Fruit fly (Drosophila melanogaster): Measurements from ENCODE around the gene CG33630.

Gene CG33630

DNA sequence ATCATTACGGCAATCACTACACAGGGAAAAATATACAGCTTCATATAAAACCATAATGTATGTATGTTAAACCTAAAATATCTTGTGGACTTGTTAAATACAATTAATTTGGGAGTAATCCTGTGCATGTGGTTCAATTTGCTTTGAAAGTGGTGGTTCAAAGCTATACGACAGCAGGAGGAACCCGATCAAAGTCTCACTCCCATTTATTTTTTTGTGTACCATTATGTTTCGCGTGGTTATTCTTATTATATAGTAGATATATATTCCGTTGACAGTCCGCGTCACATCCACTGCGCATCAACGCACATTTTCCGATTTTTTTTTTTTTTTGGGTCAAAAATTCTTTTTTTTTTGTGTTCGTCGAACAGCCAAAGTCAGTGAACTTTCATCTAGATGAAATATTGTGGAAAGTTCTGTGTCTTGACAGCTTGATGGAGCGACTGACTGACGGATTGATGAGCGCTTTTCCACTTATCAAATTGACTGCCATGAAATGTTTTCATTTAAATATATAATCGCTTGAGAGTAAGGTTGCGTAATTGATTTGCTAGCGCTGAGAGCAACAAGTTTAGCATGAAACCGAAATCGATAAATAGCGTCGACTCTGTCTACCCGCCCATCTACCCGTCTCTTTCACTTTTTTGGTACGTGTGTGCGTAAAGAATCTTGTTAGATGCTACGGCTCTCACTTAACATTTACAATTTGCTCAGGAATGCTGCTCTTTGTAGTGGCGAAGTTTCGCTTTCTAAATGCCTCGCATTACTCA lies 29.3 kb upstream of the CG33630 start (continued):
- no peak for TF ChIP-seq CG31365 (tag; optimal IDR thresholded peaks at IDR 0.05)

DNA sequence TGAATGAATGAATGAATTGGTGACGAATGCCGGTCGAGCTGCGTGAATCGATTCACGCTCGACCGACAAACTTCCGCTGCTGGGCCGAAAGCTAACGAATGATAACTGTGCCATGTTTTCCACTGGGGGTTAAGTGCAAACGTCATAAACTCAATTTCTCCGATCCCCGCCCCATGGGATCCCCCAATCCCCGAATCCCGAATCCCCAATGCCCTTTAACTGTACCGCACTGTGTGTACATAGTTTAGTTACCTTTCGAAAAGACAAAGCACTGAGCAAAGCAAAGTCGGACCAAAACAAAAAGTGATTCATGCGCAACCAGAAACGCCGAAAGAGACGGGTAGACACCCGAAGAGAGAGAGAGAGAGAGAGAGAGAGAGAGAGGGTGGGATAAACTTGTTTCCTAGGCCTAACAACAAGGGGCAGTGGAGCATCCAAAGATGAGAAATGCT lies 27.4 kb upstream of the CG33630 start:
- TF ChIP-seq MTF-1 (GFP tag; optimal IDR thresholded peaks at IDR 0.05; ENCODE audit: borderline replicate concordance) (no peak), row (GFP tag; IDR thresholded peaks at IDR 0.05) (0 out of 3 replicates have a peak, but pooled peaks have one; percentile 9), da (GFP tag; optimal IDR thresholded peaks at IDR 0.05) (no peak), hb (GFP tag; IDR thresholded peaks at IDR 0.05; ENCODE audit: partially characterized antibody) (no peak), pzg (GFP tag; optimal IDR thresholded peaks at IDR 0.05) (no peak), CG6813 (GFP tag; optimal IDR thresholded peaks at IDR 0.05) (peak; percentile 19), CG17361 (GFP tag; IDR thresholded peaks at IDR 0.05) (peak; percentile 32; the same call in 1 of the 3 replicates), D19A (tag; optimal IDR thresholded peaks at IDR 0.05) (peak; percentile 41), Deaf1 (tag; optimal IDR thresholded peaks at IDR 0.05) (peak; percentile 65), CG8290 (GFP tag; optimal IDR thresholded peaks at IDR 0.05) (no peak), CG8290 (tag; optimal IDR thresholded peaks at IDR 0.05) (peak in 1 of 2 experiments; percentile 6), CG5180 (GFP tag; optimal IDR thresholded peaks at IDR 0.05) (no peak), ewg (GFP tag; optimal IDR thresholded peaks at IDR 0.05) (peak; percentile 24), sna (GFP tag; IDR thresholded peaks at IDR 0.05; ENCODE audit: partially characterized antibody) (0 out of 2 replicates have a peak, but pooled peaks have one; percentile 14), Ptx1 (GFP tag; IDR thresholded peaks at IDR 0.05) (no peak), CG10543 (GFP tag; optimal IDR thresholded peaks at IDR 0.05) (peak; percentile 7), Meics (GFP tag; optimal IDR thresholded peaks at IDR 0.05) (peak; percentile 89), CG34422 (GFP tag; IDR thresholded peaks at IDR 0.05) (no peak), vvl (GFP tag; IDR thresholded peaks at IDR 0.05) (no peak), Optix (GFP tag; IDR thresholded peaks at IDR 0.05) (no peak), pros (GFP tag; optimal IDR thresholded peaks at IDR 0.05) (peak; percentile 32), CHES-1-like (GFP tag; optimal IDR thresholded peaks at IDR 0.05) (no peak), kni (GFP tag; optimal IDR thresholded peaks at IDR 0.05) (peak; percentile 80), Atf6 (GFP tag; IDR thresholded peaks at IDR 0.05) (no peak), mld (GFP tag; IDR thresholded peaks at IDR 0.05; ENCODE audit: partially characterized antibody) (0 out of 3 replicates have a peak, but pooled peaks have one; percentile 39), CG17359 (tag; optimal IDR thresholded peaks at IDR 0.05) (peak; percentile 37), HLH3B (GFP tag; IDR thresholded peaks at IDR 0.05) (no peak), dmrt99B (tag; optimal IDR thresholded peaks at IDR 0.05) (peak; percentile 38), CG3838 (GFP tag; optimal IDR thresholded peaks at IDR 0.05) (no peak), CG15269 (tag; optimal IDR thresholded peaks at IDR 0.05) (no peak), CG7556 (GFP tag; optimal IDR thresholded peaks at IDR 0.05) (no peak), CG12769 (tag; optimal IDR thresholded peaks at IDR 0.05) (peak; percentile 55), CG2678 (tag; optimal IDR thresholded peaks at IDR 0.05) (peak; percentile 16), Tbp (GFP tag; optimal IDR thresholded peaks at IDR 0.05) (no peak), sd (tag; optimal IDR thresholded peaks at IDR 0.05) (peak; percentile 1), CG8281 (tag; optimal IDR thresholded peaks at IDR 0.05) (peak; percentile 35), hkb (optimal IDR thresholded peaks at IDR 0.05) (no peak), hkb (GFP tag; IDR thresholded peaks at IDR 0.05) (0 out of 2 replicates have a peak, but pooled peaks have one; percentile 8), B-H2 (GFP tag; optimal IDR thresholded peaks at IDR 0.05) (no peak), HHEX (GFP tag; optimal IDR thresholded peaks at IDR 0.05) (no peak), Trl (optimal IDR thresholded peaks at IDR 0.05) (peak; percentile 56 to 82), Trl (GFP tag; optimal IDR thresholded peaks at IDR 0.05) (no peak), slou (GFP tag; optimal IDR thresholded peaks at IDR 0.05) (no peak), kay (GFP tag; optimal IDR thresholded peaks at IDR 0.05) (peak; percentile 80), Nf-YC (tag; optimal IDR thresholded peaks at IDR 0.05) (peak; percentile 28), CG11723 (GFP tag; optimal IDR thresholded peaks at IDR 0.05) (no peak)

Measured in whole organism, embryonic.